Worm (Caenorhabditis elegans) whole organism, mixed stage, embryonic: ENCODE data around the gene memb-2.

ENCODE experiments used
- M03D4.4 ChIP-seq: sonication (generic microtip); optimal IDR thresholded peaks from 2 replicates; lab custom pipeline; 2017; ENCODE audit warnings: mild to moderate bottlenecking, missing genetic modification characterization, missing compliant biosample characterization
- bed-3 ChIP-seq: fragments of 200-800 bp; sonication (Bioruptor generic); optimal IDR thresholded peaks from 3 replicates; lab custom pipeline; 2018; ENCODE audit warnings: mild to moderate bottlenecking, missing genetic modification characterization, moderate library complexity, missing compliant biosample characterization
- blmp-1 ChIP-seq: fragments of 150-350 bp; optimal IDR thresholded peaks from 2 replicates; lab custom pipeline; 2014; ENCODE audit warnings: missing biosample characterization, missing genetic modification characterization
- ceh-39 ChIP-seq: fragments of 150-350 bp; optimal IDR thresholded peaks from 2 replicates; lab custom pipeline; 2014; ENCODE audit warnings: missing biosample characterization, missing genetic modification characterization
- ceh-43 ChIP-seq: fragments of 200-800 bp; sonication (Bioruptor generic); optimal IDR thresholded peaks from 2 replicates; lab custom pipeline; 2018; ENCODE audit warnings: mild to moderate bottlenecking, missing genetic modification characterization, moderate library complexity, missing compliant biosample characterization
- ceh-83 ChIP-seq: fragments of 200-800 bp; sonication (Bioruptor generic); optimal IDR thresholded peaks from 2 replicates; lab custom pipeline; 2018; ENCODE audit warnings: mild to moderate bottlenecking, missing genetic modification characterization, missing compliant biosample characterization
- ces-1 ChIP-seq: fragments of 150-350 bp; optimal IDR thresholded peaks from 2 replicates; lab custom pipeline; 2014; ENCODE audit warnings: missing biosample characterization, missing genetic modification reagents, missing genetic modification characterization
- cnd-1 ChIP-seq: fragments of 200-800 bp; sonication (Bioruptor generic); optimal IDR thresholded peaks from 2 replicates; lab custom pipeline; 2018; ENCODE audit warnings: mild to moderate bottlenecking, missing genetic modification characterization, missing compliant biosample characterization
- drap-1 ChIP-seq: fragments of 200-800 bp; sonication (Bioruptor generic); optimal IDR thresholded peaks from 3 replicates; lab custom pipeline; 2018; ENCODE audit warnings: mild to moderate bottlenecking, missing genetic modification characterization, missing compliant biosample characterization
- elt-1 ChIP-seq: sonication (generic microtip); optimal IDR thresholded peaks from 2 replicates; lab custom pipeline; 2017; ENCODE audit warnings: missing genetic modification characterization, mild to moderate bottlenecking, missing compliant biosample characterization, antibody characterized with exemption, moderate library complexity, borderline replicate concordance; ENCODE audit not compliant: insufficient read depth
- elt-3 ChIP-seq: fragments of 150-350 bp; optimal IDR thresholded peaks from 2 replicates; lab custom pipeline; 2014; ENCODE audit warnings: missing biosample characterization, missing genetic modification characterization
- flh-1 ChIP-seq: fragments of 200-800 bp; sonication (Bioruptor generic); optimal IDR thresholded peaks from 2 replicates; lab custom pipeline; 2018; ENCODE audit warnings: mild to moderate bottlenecking, missing genetic modification characterization, moderate library complexity, missing compliant biosample characterization
- ham-2 ChIP-seq: fragments of 200-800 bp; sonication (Bioruptor generic); optimal IDR thresholded peaks from 2 replicates; lab custom pipeline; 2018; ENCODE audit warnings: mild to moderate bottlenecking, missing genetic modification characterization, missing compliant biosample characterization
- hlh-1 ChIP-seq: fragments of 150-350 bp; optimal IDR thresholded peaks from 2 replicates; lab custom pipeline; 2014; ENCODE audit warnings: missing biosample characterization, missing genetic modification reagents, missing genetic modification characterization
- lin-13 ChIP-seq: fragments of 150-350 bp; optimal IDR thresholded peaks from 2 replicates; lab custom pipeline; 2014; ENCODE audit warnings: missing biosample characterization, missing genetic modification characterization
- lin-32 ChIP-seq: fragments of 200-800 bp; sonication (Bioruptor generic); optimal IDR thresholded peaks from 2 replicates; lab custom pipeline; 2018; ENCODE audit warnings: mild to moderate bottlenecking, missing genetic modification characterization, missing compliant biosample characterization
- lsy-2 ChIP-seq: fragments of 150-350 bp; optimal IDR thresholded peaks from 2 replicates; lab custom pipeline; 2014; ENCODE audit warnings: missing biosample characterization, missing genetic modification characterization
- mep-1 ChIP-seq: fragments of 150-350 bp; optimal IDR thresholded peaks from 2 replicates; lab custom pipeline; 2017; ENCODE audit warnings: missing biosample characterization, missing genetic modification reagents, missing genetic modification characterization, inconsistent platforms
- mls-2 ChIP-seq: sonication (generic microtip); optimal IDR thresholded peaks from 2 replicates; lab custom pipeline; 2016; ENCODE audit warnings: mild to moderate bottlenecking, missing genetic modification characterization, moderate library complexity, missing compliant biosample characterization
- nhr-2 ChIP-seq: fragments of 150-350 bp; optimal IDR thresholded peaks from 2 replicates; lab custom pipeline; 2014; ENCODE audit warnings: missing biosample characterization, missing genetic modification characterization
- nhr-237 ChIP-seq: fragments of 150-350 bp; optimal IDR thresholded peaks from 2 replicates; lab custom pipeline; 2014; ENCODE audit warnings: missing biosample characterization, missing genetic modification characterization
- nhr-28 ChIP-seq: fragments of 150-350 bp; optimal IDR thresholded peaks from 2 replicates; lab custom pipeline; 2014; ENCODE audit warnings: missing biosample characterization, missing genetic modification characterization
- pha-4 ChIP-seq: fragments of 150-350 bp; optimal IDR thresholded peaks from 2 replicates; lab custom pipeline; 2018; ENCODE audit warnings: missing biosample characterization, missing genetic modification reagents, missing genetic modification characterization
- sem-2 ChIP-seq: fragments of 200-800 bp; sonication (Bioruptor generic); optimal IDR thresholded peaks from 2 replicates; lab custom pipeline; 2018; ENCODE audit warnings: mild to moderate bottlenecking, missing genetic modification characterization, missing compliant biosample characterization
- snpc-4 ChIP-seq: fragments of 150-350 bp; optimal IDR thresholded peaks from 2 replicates; lab custom pipeline; 2014; ENCODE audit warnings: missing biosample characterization, missing genetic modification characterization
- tbx-8 ChIP-seq: fragments of 200-800 bp; sonication (Bioruptor generic); optimal IDR thresholded peaks from 2 replicates; lab custom pipeline; 2018; ENCODE audit warnings: mild to moderate bottlenecking, missing genetic modification characterization, moderate library complexity, missing compliant biosample characterization
- unc-120 ChIP-seq: sonication (generic microtip); optimal IDR thresholded peaks from 2 replicates; lab custom pipeline; 2017; ENCODE audit warnings: missing genetic modification characterization, missing compliant biosample characterization; ENCODE audit not compliant: poor library complexity, severe bottlenecking
- unc-39 ChIP-seq: fragments of 150-350 bp; optimal IDR thresholded peaks from 2 replicates; lab custom pipeline; 2014; ENCODE audit warnings: missing biosample characterization, missing genetic modification characterization
- unc-62 ChIP-seq: fragments of 150-350 bp; optimal IDR thresholded peaks from 2 replicates; lab custom pipeline; 2014; ENCODE audit warnings: missing biosample characterization, missing genetic modification reagents, missing genetic modification characterization
- zip-8 ChIP-seq: fragments of 150-350 bp; optimal IDR thresholded peaks from 2 replicates; lab custom pipeline; 2014; ENCODE audit warnings: missing biosample characterization, missing genetic modification characterization
- ztf-11 ChIP-seq: fragments of 150-350 bp; optimal IDR thresholded peaks from 2 replicates; lab custom pipeline; 2014; ENCODE audit warnings: missing biosample characterization, missing genetic modification characterization

Gene memb-2

DNA sequence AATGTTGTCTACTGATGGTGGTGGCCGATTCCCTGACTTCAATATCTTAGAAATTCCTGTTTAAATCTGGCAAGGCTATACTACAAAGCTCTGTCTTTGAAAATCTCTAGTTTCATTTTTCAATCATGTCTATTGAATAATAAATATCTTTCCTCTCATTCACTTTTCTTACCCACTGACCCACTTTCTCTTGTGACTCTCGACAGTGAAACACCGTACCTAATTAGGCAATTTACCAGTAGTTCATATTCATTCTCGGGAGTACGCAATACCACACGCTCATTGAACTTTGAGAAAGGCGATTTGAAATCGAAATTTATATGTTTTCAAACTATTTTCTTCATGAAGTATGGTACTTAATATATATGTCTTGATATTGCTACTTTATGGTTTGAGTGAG lies 35.1 kb downstream of the memb-2 start, which contains the start of gene CD4.11:
TSS of gene CD4.11 (plus strand) at position 301 of the 400 bp plus-strand sequence.
- TF ChIP-seq nhr-28 (tag; lab: Kevin White, UChicago) (no peak), flh-1 (GFP tag; lab: Kevin White, UChicago) (no peak), blmp-1 (tag; lab: Kevin White, UChicago) (no peak), nhr-237 (tag; lab: Kevin White, UChicago) (no peak), snpc-4 (tag; lab: Kevin White, UChicago) (no peak), ceh-83 (no peak), cnd-1 (tag; lab: Kevin White, UChicago) (no peak), elt-1 (no peak), ceh-43 (no peak), drap-1 (GFP tag; lab: Kevin White, UChicago) (no peak), tbx-8 (GFP tag; lab: Kevin White, UChicago) (no peak), unc-120 (no peak), mep-1 (tag; lab: Kevin White, UChicago) (no peak), mls-2 (no peak), hlh-1 (tag; lab: Kevin White, UChicago) (no peak)
- TF ChIP-seq, all 35 proteins: peak for 0

DNA sequence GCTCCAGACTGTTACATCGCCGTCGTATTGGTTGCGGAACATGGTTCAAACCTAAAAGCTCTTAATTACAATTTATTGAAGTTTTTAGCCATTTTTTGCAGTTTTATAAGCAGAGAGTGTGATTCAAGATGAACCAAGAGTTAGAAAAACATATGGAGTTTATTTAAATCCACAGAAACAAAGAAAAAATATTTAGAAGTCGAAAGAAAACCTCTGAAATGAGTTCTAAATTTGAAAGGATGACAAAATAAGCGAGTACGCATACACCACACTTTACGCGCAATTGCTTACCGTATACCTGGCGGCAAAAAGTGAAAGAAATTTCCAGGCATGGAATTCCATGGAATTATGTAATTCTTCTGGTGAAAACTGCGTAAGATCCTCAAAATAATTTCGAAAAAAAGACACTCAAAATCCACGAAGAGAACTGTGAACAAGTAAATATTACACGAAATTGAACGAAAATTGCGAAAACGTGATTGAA lies 35.6 kb downstream of the memb-2 start, which contains the start of gene pas-6:
TSS of gene pas-6 (minus strand) at position 51 of the 484 bp plus-strand sequence.
- TF ChIP-seq pha-4 (tag; lab: Kevin White, UChicago) (no peak), ceh-43 (no peak), ztf-11 (tag; lab: Kevin White, UChicago) (no peak), unc-39 (no peak), mep-1 (tag; lab: Kevin White, UChicago) (peak; percentile 9), lsy-2 (tag; lab: Kevin White, UChicago) (peak; percentile 96), ces-1 (peak; percentile 23), snpc-4 (tag; lab: Kevin White, UChicago) (no peak)

DNA sequence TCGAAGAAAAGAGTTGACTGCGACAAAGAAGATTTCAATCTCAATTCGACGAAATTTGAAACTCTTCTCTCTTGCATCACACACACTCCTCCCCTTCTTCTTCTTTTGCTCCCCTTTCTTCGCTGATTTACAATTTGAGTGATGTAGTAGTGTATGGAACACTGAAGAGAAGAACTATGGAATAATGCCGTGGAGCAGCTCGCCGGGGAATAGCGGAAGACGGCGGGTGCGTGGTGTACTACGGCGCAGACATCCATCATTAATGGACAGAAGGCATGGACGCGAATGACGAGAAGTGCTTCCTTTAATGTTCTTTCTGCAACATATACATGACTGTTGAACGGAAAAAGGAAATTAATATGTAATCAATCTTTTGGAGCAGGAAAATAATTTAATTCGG lies 37.1 kb downstream of the memb-2 start:
- no peak for TF ChIP-seq ces-1
- no peak for TF ChIP-seq cnd-1 (tag; lab: Kevin White, UChicago)

DNA sequence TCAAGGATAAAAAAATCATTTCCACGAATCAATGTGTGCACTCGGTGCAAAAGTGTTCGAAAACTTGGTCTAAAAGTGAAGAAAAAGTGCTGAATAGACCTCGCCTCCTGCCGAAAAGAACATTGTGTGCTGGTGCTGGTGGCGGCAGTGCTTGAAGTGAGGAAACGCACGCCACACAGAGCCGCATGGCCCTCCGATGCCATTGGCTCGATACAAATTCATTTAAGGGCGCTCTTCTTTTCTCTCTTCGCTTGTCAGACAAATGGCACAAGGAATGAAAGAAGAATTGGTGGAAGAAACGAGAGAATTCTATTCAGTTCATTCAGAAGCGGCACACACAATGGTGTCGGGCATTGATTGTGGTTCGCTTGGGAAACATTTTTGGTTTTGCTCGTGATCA lies 37.6 kb downstream of the memb-2 start:
- TF ChIP-seq ham-2 (no peak), ces-1 (peak; percentile 93)
- TF ChIP-seq, all 35 proteins: peak for 1

DNA sequence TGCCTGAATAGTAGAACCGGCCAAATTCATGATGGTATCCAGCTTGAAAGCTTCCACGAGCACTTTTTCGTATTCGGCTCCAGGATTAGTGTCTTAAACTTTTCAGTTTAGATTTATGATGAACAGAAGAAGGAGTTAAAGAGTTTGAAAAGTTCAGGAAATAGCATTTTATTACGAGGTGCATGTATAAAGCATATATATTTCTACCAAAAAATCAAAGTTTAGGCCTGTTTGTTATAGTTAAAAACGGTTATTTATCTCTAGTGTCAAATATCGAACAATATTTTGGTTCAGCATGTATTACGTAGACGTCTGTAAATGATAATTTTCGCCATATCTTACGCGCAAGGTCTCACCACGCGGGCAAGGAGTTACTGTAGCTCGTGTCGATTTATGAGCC lies 38.6 kb downstream of the memb-2 start, which contains the start of gene klc-2:
TSS of gene klc-2 (minus strand) at position 101 of the 400 bp plus-strand sequence.
- no peak for TF ChIP-seq lsy-2 (tag; lab: Kevin White, UChicago)
- no peak for TF ChIP-seq snpc-4 (tag; lab: Kevin White, UChicago)
- TF ChIP-seq zip-8 (tag; lab: Kevin White, UChicago): no peak
- no peak for TF ChIP-seq tbx-8 (GFP tag; lab: Kevin White, UChicago)
- no peak for TF ChIP-seq ces-1

DNA sequence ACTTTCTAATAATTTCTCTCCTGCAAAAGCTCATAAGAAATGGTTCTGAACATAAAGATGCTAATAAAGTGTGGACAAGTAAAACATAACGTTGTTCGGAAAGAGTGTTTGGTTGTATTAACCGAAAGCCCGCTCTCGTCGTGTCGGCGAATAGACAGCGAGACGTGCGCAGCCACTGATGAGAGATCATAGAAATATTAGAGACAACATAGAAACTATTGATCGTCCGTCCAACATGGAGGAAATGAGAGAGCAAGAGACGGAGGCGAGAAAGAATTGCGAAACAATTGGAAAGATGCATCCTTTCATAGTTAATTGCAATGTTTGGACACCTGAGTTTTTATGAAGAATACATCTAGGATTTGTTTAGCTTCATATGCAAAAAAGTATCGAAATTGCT lies 39.4 kb downstream of the memb-2 start:
- TF ChIP-seq drap-1 (GFP tag; lab: Kevin White, UChicago) (no peak), unc-39 (no peak), lin-32 (no peak), ham-2 (peak; percentile 81), mep-1 (tag; lab: Kevin White, UChicago) (peak; percentile 48), pha-4 (tag; lab: Kevin White, UChicago) (peak; percentile 70), nhr-237 (tag; lab: Kevin White, UChicago) (peak; percentile 2), M03D4.4 (tag; lab: Kevin White, UChicago) (no peak), unc-62 (GFP tag; lab: Kevin White, UChicago) (peak; percentile 32), nhr-2 (no peak), ceh-83 (no peak), unc-120 (peak; percentile 56), blmp-1 (tag; lab: Kevin White, UChicago) (no peak), sem-2 (GFP tag; lab: Kevin White, UChicago) (no peak), tbx-8 (GFP tag; lab: Kevin White, UChicago) (no peak), elt-3 (tag; lab: Kevin White, UChicago) (peak; percentile 54), ces-1 (peak; percentile 63), bed-3 (GFP tag; lab: Kevin White, UChicago) (no peak), mls-2 (peak; percentile 69), lin-13 (tag; lab: Kevin White, UChicago) (no peak), ztf-11 (tag; lab: Kevin White, UChicago) (no peak), ceh-39 (tag; lab: Kevin White, UChicago) (no peak), lsy-2 (tag; lab: Kevin White, UChicago) (peak; percentile 55)
